Worm (Caenorhabditis elegans) whole organism, L4/young adult: Measurements from ENCODE around the gene F41E6.5.

Experiments used
- W03F9.2 ChIP-seq: fragments of 150-350 bp; optimal IDR thresholded peaks from 2 replicates; lab custom pipeline; 2014; ENCODE audit warnings: missing biosample characterization, missing genetic modification characterization
- him-1 ChIP-seq: sonication (generic microtip); optimal IDR thresholded peaks from 2 replicates; lab custom pipeline; 2016; ENCODE audit warnings: missing genotype, missing genetic modification reagents, missing genetic modification characterization, missing compliant biosample characterization

DNA sequence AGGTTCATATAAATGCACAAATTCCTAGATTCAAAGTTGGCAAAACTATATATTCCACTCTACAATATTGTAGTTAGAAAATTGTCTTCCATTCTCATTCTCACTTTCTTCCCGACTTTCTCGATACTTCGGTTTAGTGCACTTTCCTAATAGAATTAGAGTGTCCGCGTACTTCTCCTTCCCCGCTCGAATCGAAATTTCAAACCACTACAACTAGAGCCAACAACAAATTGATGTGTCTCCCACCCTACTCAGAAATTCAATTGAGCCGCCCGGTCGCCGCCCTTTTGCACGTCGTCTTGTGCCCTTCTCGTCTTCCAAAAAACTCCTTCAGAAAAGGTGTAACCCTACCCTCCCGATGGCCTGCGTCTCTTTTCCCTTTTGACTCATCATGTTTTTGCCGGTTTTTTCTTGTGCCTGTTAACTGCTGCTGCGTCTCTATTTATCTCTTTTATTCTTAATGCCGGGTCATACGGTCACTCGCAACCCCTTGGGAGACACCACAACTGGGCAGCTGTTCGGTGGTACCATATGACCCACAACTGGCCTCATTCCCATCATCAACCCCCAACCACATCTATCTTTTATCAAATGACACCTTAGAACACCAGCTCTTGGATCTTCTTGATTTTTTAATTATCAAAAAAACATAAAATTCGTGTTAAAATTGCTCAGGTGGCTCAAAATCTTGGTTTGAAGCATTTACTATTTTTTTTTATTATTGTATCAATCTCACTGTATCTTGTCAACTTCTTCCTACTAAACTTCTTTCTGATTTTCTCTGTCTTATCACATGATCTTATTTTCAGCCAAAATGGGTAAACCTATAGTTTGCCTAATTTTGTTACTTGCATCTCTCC, 8.9 kb upstream of the F41E6.5 start, which contains the start of gene tag-196:
- TF ChIP-seq W03F9.2 (tag; lab: Kevin White, UChicago) (no peak), him-1 (tag; lab: Kevin White, UChicago) (no peak)
